Fruit fly (Drosophila melanogaster) whole organism, embryonic: Measurements from ENCODE around the gene CG9222.
A peak's percentile ranks its signal among the peaks of the same experiment; 100 is the strongest.

Experiments used
- BtbVII ChIP-seq: fragments of 200-800 bp; sonication (Bioruptor generic); optimal IDR thresholded peaks from 3 replicates; lab custom pipeline; 2017; ENCODE audit warnings: missing biosample characterization, mild to moderate bottlenecking, missing genetic modification characterization
- CG1233 ChIP-seq: fragments of 200-800 bp; sonication (Bioruptor generic); optimal IDR thresholded peaks from 4 replicates; lab custom pipeline; 2018; ENCODE audit warnings: missing biosample characterization, mild to moderate bottlenecking, missing genetic modification characterization
- CG13296 ChIP-seq: fragments of 200-800 bp; sonication (Bioruptor generic); optimal IDR thresholded peaks from 3 replicates; lab custom pipeline; 2018; ENCODE audit warnings: missing biosample characterization, mild to moderate bottlenecking, missing genetic modification characterization
- CG17802 ChIP-seq: fragments of 200-800 bp; sonication (Bioruptor generic); optimal IDR thresholded peaks from 2 replicates; lab custom pipeline; 2018; ENCODE audit warnings: missing biosample characterization, mild to moderate bottlenecking, missing genetic modification characterization, moderate library complexity
- CG18476 ChIP-seq: fragments of 200-800 bp; sonication (Bioruptor generic); optimal IDR thresholded peaks from 2 replicates; lab custom pipeline; 2016; ENCODE audit warnings: missing biosample characterization, mild to moderate bottlenecking, missing genetic modification characterization
- CG2199 ChIP-seq: fragments of 200-800 bp; sonication (Bioruptor generic); IDR thresholded peaks from 3 replicates; pipeline ENCODE4 v1.3.6; 2022; ENCODE audit warnings: missing biosample characterization, missing genetic modification characterization
- CG4282 ChIP-seq: fragments of 200-800 bp; sonication (Bioruptor generic); optimal IDR thresholded peaks from 2 replicates; lab custom pipeline; 2016; ENCODE audit warnings: missing biosample characterization, missing genetic modification characterization
- CG4328 ChIP-seq: fragments of 200-800 bp; sonication (Bioruptor generic); optimal IDR thresholded peaks from 3 replicates; lab custom pipeline; 2017; ENCODE audit warnings: missing biosample characterization, missing genetic modification reagents, missing genetic modification characterization
- CG4617 ChIP-seq: fragments of 200-800 bp; sonication (Bioruptor generic); optimal IDR thresholded peaks from 3 replicates; lab custom pipeline; 2016; ENCODE audit warnings: missing biosample characterization, missing genetic modification characterization, borderline replicate concordance
- CG6254 ChIP-seq: fragments of 200-800 bp; sonication (Bioruptor generic); optimal IDR thresholded peaks from 3 replicates; lab custom pipeline; 2017; ENCODE audit warnings: mild to moderate bottlenecking, missing biosample characterization, missing genetic modification reagents, missing genetic modification characterization
- CG6689 ChIP-seq: fragments of 200-800 bp; sonication (Bioruptor generic); IDR thresholded peaks from 2 replicates; pipeline ENCODE4 v1.3.6; 2022; ENCODE audit warnings: missing biosample characterization, missing genetic modification characterization
- CG6791 ChIP-seq: fragments of 200-800 bp; sonication (Bioruptor generic); IDR thresholded peaks from 3 replicates; pipeline ENCODE4 v1.3.6; 2022; ENCODE audit warnings: missing biosample characterization, missing genetic modification characterization; ENCODE audit not compliant: partially characterized antibody
- CG6854 ChIP-seq: fragments of 200-800 bp; sonication (Bioruptor generic); optimal IDR thresholded peaks from 3 replicates; lab custom pipeline; 2017; ENCODE audit warnings: missing biosample characterization, mild to moderate bottlenecking, missing genetic modification characterization
- CG8290 ChIP-seq, 3 experiments: fragments of 200-800 bp; sonication (Bioruptor generic); optimal IDR thresholded peaks; 2 replicates each; lab custom pipeline; 2016 to 2019; ENCODE audit warnings: missing biosample characterization in 3 of 3, missing genetic modification characterization in 3 of 3, mild to moderate bottlenecking in 2 of 3, moderate library complexity in 1 of 3
- CG9817 ChIP-seq: fragments of 200-800 bp; sonication (Bioruptor generic); optimal IDR thresholded peaks from 2 replicates; lab custom pipeline; 2018; ENCODE audit warnings: missing biosample characterization, mild to moderate bottlenecking, missing genetic modification characterization, moderate library complexity
- D ChIP-seq, 2 experiments: fragments of 200-800 bp in 1 of 2; fragments of >200 bp in 1 of 2; sonication (Bioruptor generic) in 1 of 2; optimal IDR thresholded peaks; 2 replicates in 1 of 2; 3 replicates in 1 of 2; lab custom pipeline; 2017; ENCODE audit warnings: mild to moderate bottlenecking in 1 of 2, missing biosample characterization in 1 of 2, missing genetic modification characterization in 1 of 2, missing genetic modification reagents in 1 of 2
- E2f2 ChIP-seq: fragments of 200-800 bp; sonication (Bioruptor generic); IDR thresholded peaks from 2 replicates; pipeline ENCODE4 v1.3.6; 2022; ENCODE audit warnings: missing biosample characterization, missing genetic modification characterization
- Fer2 ChIP-seq: fragments of 200-800 bp; sonication (Bioruptor generic); optimal IDR thresholded peaks from 2 replicates; lab custom pipeline; 2018; ENCODE audit warnings: missing biosample characterization, mild to moderate bottlenecking, missing genetic modification characterization, moderate library complexity
- Gsc ChIP-seq: fragments of 200-800 bp; sonication (Bioruptor generic); IDR thresholded peaks from 2 replicates; pipeline ENCODE4 v1.3.6; 2022; ENCODE audit warnings: missing biosample characterization, missing genetic modification characterization
- Hand ChIP-seq: fragments of 200-800 bp; sonication (Bioruptor generic); optimal IDR thresholded peaks from 2 replicates; lab custom pipeline; 2017; ENCODE audit warnings: mild to moderate bottlenecking, missing biosample characterization, missing genetic modification reagents, missing genetic modification characterization
- HmgZ ChIP-seq: fragments of 200-800 bp; sonication (Bioruptor generic); optimal IDR thresholded peaks from 2 replicates; lab custom pipeline; 2018; ENCODE audit warnings: missing biosample characterization, mild to moderate bottlenecking, missing genetic modification characterization
- Hr39 ChIP-seq: fragments of >200 bp; optimal IDR thresholded peaks from 2 replicates; lab custom pipeline; 2017
- Mad ChIP-seq: fragments of 200-800 bp; sonication (Bioruptor generic); optimal IDR thresholded peaks from 2 replicates; lab custom pipeline; 2016; ENCODE audit warnings: missing biosample characterization, missing genetic modification characterization
- Myb ChIP-seq: fragments of 200-800 bp; sonication (Bioruptor generic); optimal IDR thresholded peaks from 2 replicates; lab custom pipeline; 2016; ENCODE audit warnings: missing biosample characterization, missing genetic modification characterization
- NFAT ChIP-seq: fragments of 200-800 bp; sonication (Bioruptor generic); IDR thresholded peaks from 2 replicates; pipeline ENCODE4 v1.3.6; 2022; ENCODE audit warnings: missing biosample characterization, missing genetic modification characterization
- Nf-YB ChIP-seq: fragments of 200-800 bp; sonication (Bioruptor generic); optimal IDR thresholded peaks from 3 replicates; lab custom pipeline; 2019; ENCODE audit warnings: missing biosample characterization, mild to moderate bottlenecking, missing genetic modification characterization, moderate library complexity
- Oaz ChIP-seq: fragments of 200-800 bp; sonication (Bioruptor generic); IDR thresholded peaks from 2 replicates; pipeline ENCODE4 v1.3.6; 2022; ENCODE audit warnings: missing biosample characterization, missing genetic modification characterization
- Oli ChIP-seq: fragments of 200-800 bp; sonication (Bioruptor generic); optimal IDR thresholded peaks from 2 replicates; lab custom pipeline; 2018; ENCODE audit warnings: missing biosample characterization, mild to moderate bottlenecking, missing genetic modification characterization, moderate library complexity
- Sox102F ChIP-seq: fragments of 200-800 bp; sonication (Bioruptor generic); optimal IDR thresholded peaks from 2 replicates; lab custom pipeline; 2018; ENCODE audit warnings: missing biosample characterization, mild to moderate bottlenecking, missing genetic modification characterization, moderate library complexity
- Usf ChIP-seq: fragments of 200-800 bp; sonication (Bioruptor generic); optimal IDR thresholded peaks from 2 replicates; lab custom pipeline; 2017; ENCODE audit warnings: missing genotype, missing biosample characterization, missing genetic modification characterization
- bigmax ChIP-seq: fragments of 200-800 bp; sonication (Bioruptor generic); optimal IDR thresholded peaks from 2 replicates; lab custom pipeline; 2018; ENCODE audit warnings: missing biosample characterization, mild to moderate bottlenecking, missing genetic modification characterization
- chm ChIP-seq: fragments of 200-800 bp; sonication (Bioruptor generic); IDR thresholded peaks from 2 replicates; pipeline ENCODE4 v1.3.6; 2022; ENCODE audit warnings: missing biosample characterization, missing genetic modification characterization
- corto ChIP-seq: fragments of 200-800 bp; sonication (Bioruptor generic); optimal IDR thresholded peaks from 2 replicates; lab custom pipeline; 2016; ENCODE audit warnings: missing biosample characterization, mild to moderate bottlenecking, missing genetic modification characterization, moderate library complexity
- croc ChIP-seq: fragments of 200-800 bp; sonication (Bioruptor generic); conservative IDR thresholded peaks from 3 replicates; pipeline ENCODE4 v1.3.6; 2022; ENCODE audit warnings: missing biosample characterization, missing genetic modification characterization
- dan ChIP-seq: fragments of 200-800 bp; sonication (Bioruptor generic); IDR thresholded peaks from 2 replicates; pipeline ENCODE4 v1.3.6; 2022; ENCODE audit warnings: missing biosample characterization, missing genetic modification characterization
- en ChIP-seq: fragments of 200-800 bp; sonication (Bioruptor generic); optimal IDR thresholded peaks from 2 replicates; lab custom pipeline; 2016; ENCODE audit warnings: missing biosample characterization, missing genetic modification characterization
- hkb ChIP-seq, 2 experiments: fragments of 200-800 bp in 1 of 2; fragments of >200 bp in 1 of 2; sonication (Bioruptor generic) in 1 of 2; IDR thresholded peaks in 1 of 2; optimal IDR thresholded peaks in 1 of 2; 2 replicates each; pipeline versions ENCODE4 v1.3.6 to Lab custom; 2017 to 2022; ENCODE audit warnings: missing biosample characterization in 1 of 2, missing genetic modification characterization in 1 of 2
- lbe ChIP-seq: fragments of 200-800 bp; sonication (Bioruptor generic); optimal IDR thresholded peaks from 2 replicates; lab custom pipeline; 2016; ENCODE audit warnings: missing biosample characterization, mild to moderate bottlenecking, missing genetic modification characterization
- luna ChIP-seq: fragments of 200-800 bp; sonication (Bioruptor generic); optimal IDR thresholded peaks from 2 replicates; lab custom pipeline; 2016; ENCODE audit warnings: missing biosample characterization, missing genetic modification characterization
- maf-S ChIP-seq: fragments of 200-800 bp; sonication (Bioruptor generic); optimal IDR thresholded peaks from 2 replicates; lab custom pipeline; 2016; ENCODE audit warnings: missing biosample characterization, missing genetic modification characterization
- onecut ChIP-seq: fragments of 200-800 bp; sonication (Bioruptor generic); IDR thresholded peaks from 2 replicates; pipeline ENCODE4 v1.3.6; 2022; ENCODE audit warnings: missing biosample characterization, missing genetic modification characterization
- pb ChIP-seq: fragments of 200-800 bp; sonication (Bioruptor generic); optimal IDR thresholded peaks from 3 replicates; lab custom pipeline; 2016; ENCODE audit warnings: missing biosample characterization, missing genetic modification characterization
- ranshi ChIP-seq: fragments of 200-800 bp; sonication (Bioruptor generic); IDR thresholded peaks from 2 replicates; pipeline ENCODE4 v1.3.6; 2022; ENCODE audit warnings: missing biosample characterization, missing genetic modification characterization
- sim ChIP-seq: fragments of 200-800 bp; sonication (Bioruptor generic); IDR thresholded peaks from 2 replicates; pipeline ENCODE4 v1.3.6; 2022; ENCODE audit warnings: missing biosample characterization, missing genetic modification characterization
- slbo ChIP-seq: fragments of 200-800 bp; sonication (Bioruptor generic); IDR thresholded peaks from 2 replicates; pipeline ENCODE4 v1.3.6; 2022; ENCODE audit warnings: missing biosample characterization, missing genetic modification characterization
- sr ChIP-seq: fragments of 200-800 bp; sonication (Bioruptor generic); IDR thresholded peaks from 3 replicates; pipeline ENCODE4 v1.3.6; 2022; ENCODE audit warnings: missing biosample characterization, missing genetic modification characterization
- trh ChIP-seq: fragments of 200-800 bp; sonication (Bioruptor generic); optimal IDR thresholded peaks from 2 replicates; lab custom pipeline; 2016; ENCODE audit warnings: missing biosample characterization, missing genetic modification characterization
- wek ChIP-seq: fragments of 200-800 bp; sonication (Bioruptor generic); optimal IDR thresholded peaks from 3 replicates; lab custom pipeline; 2018; ENCODE audit warnings: missing biosample characterization, mild to moderate bottlenecking, missing genetic modification characterization, moderate library complexity
- zf30C ChIP-seq: fragments of 200-800 bp; sonication (Bioruptor generic); optimal IDR thresholded peaks from 3 replicates; lab custom pipeline; 2018; ENCODE audit warnings: missing biosample characterization, mild to moderate bottlenecking, missing genetic modification characterization

CG9222 gene

dm6 chr2L:6082936-6083627, 47.7 kb upstream of the CG9222 start:
- TF ChIP-seq CG17802 (tag; lab: Kevin White, UChicago) (no peak), Oaz (GFP tag; lab: Robert Waterston, UW) (no peak), en (GFP tag; lab: Kevin White, UChicago) (no peak), CG2199 (0 out of 3 replicates have a peak, but pooled peaks have one; percentile 24), Mad (GFP tag; lab: Kevin White, UChicago) (no peak), CG1233 (peak; percentile 2), Hr39 (no peak), dan (GFP tag; lab: Robert Waterston, UW) (no peak), BtbVII (GFP tag; lab: Kevin White, UChicago) (no peak), Nf-YB (peak; percentile 18), CG4617 (GFP tag; lab: Kevin White, UChicago) (no peak), Fer2 (tag; lab: Kevin White, UChicago) (peak; percentile 7), CG4282 (GFP tag; lab: Kevin White, UChicago) (no peak), Oli (no peak), CG6689 (no peak), CG18476 (GFP tag; lab: Kevin White, UChicago) (no peak), zf30C (GFP tag; lab: Kevin White, UChicago) (no peak), CG6854 (no peak), ranshi (no peak), wek (GFP tag; lab: Kevin White, UChicago) (peak; percentile 50), onecut (GFP tag; lab: Robert Waterston, UW) (no peak), maf-S (GFP tag; lab: Kevin White, UChicago) (no peak), chm (GFP tag; lab: Robert Waterston, UW) (no peak), CG9817 (tag; lab: Kevin White, UChicago) (no peak), CG4328 (GFP tag; lab: Kevin White, UChicago) (peak; percentile 52), Myb (GFP tag; lab: Kevin White, UChicago) (no peak), Hand (GFP tag; lab: Kevin White, UChicago) (no peak), CG6791 (GFP tag; lab: Robert Waterston, UW) (0 out of 3 replicates have a peak, but pooled peaks have one; percentile 13), bigmax (GFP tag; lab: Kevin White, UChicago) (no peak), HmgZ (tag; lab: Kevin White, UChicago) (peak; percentile 41), D (optimal IDR thresholded peaks at IDR 0.05; lab: Kevin White, UChicago) (no peak), D (GFP tag; optimal IDR thresholded peaks at IDR 0.05; lab: Kevin White, UChicago) (no peak), CG8290 (GFP tag; optimal IDR thresholded peaks at IDR 0.05; lab: Kevin White, UChicago) (no peak), CG8290 (tag; optimal IDR thresholded peaks at IDR 0.05; lab: Kevin White, UChicago) (peak; percentile 5 to 61), Sox102F (peak; percentile 1), Gsc (GFP tag; lab: Robert Waterston, UW) (no peak), lbe (GFP tag; lab: Kevin White, UChicago) (peak; percentile 24), CG6254 (GFP tag; lab: Kevin White, UChicago) (no peak), croc (no peak), slbo (no peak), corto (GFP tag; lab: Kevin White, UChicago) (peak; percentile 58), E2f2 (GFP tag; lab: Robert Waterston, UW) (no peak), trh (GFP tag; lab: Kevin White, UChicago) (no peak), hkb (optimal IDR thresholded peaks at IDR 0.05; lab: Kevin White, UChicago) (no peak), hkb (GFP tag; IDR thresholded peaks at IDR 0.05; lab: Robert Waterston, UW) (0 out of 2 replicates have a peak, but pooled peaks have one; percentile 16), CG13296 (GFP tag; lab: Kevin White, UChicago) (peak; percentile 53), Usf (GFP tag; lab: Kevin White, UChicago) (no peak), sim (GFP tag; lab: Robert Waterston, UW) (no peak), sr (GFP tag; lab: Robert Waterston, UW) (no peak), pb (GFP tag; lab: Kevin White, UChicago) (no peak), NFAT (GFP tag; lab: Robert Waterston, UW) (peak; percentile 14; the same call in 1 of the 2 replicates), luna (GFP tag; lab: Kevin White, UChicago) (no peak)
